Fruit fly (Drosophila melanogaster) whole organism, prepupa: Measurements from ENCODE around the gene CG31897.

Experiments
- CG11762 ChIP-seq: fragments of 200-800 bp; sonication (Bioruptor generic); optimal IDR thresholded peaks from 3 replicates; lab custom pipeline; 2016; ENCODE audit warnings: missing biosample characterization, missing genetic modification characterization; ENCODE audit not compliant: insufficient read depth
- CG1621 ChIP-seq: fragments of 200-800 bp; sonication (Bioruptor generic); optimal IDR thresholded peaks from 3 replicates; lab custom pipeline; 2018; ENCODE audit warnings: missing biosample characterization, mild to moderate bottlenecking, missing genetic modification characterization
- CG7368 ChIP-seq: fragments of 200-800 bp; sonication (Bioruptor generic); optimal IDR thresholded peaks from 3 replicates; lab custom pipeline; 2016; ENCODE audit warnings: missing biosample characterization, missing genetic modification characterization
- CG9139 ChIP-seq: fragments of 200-800 bp; sonication (Bioruptor generic); optimal IDR thresholded peaks from 3 replicates; lab custom pipeline; 2017; ENCODE audit warnings: missing biosample characterization, mild to moderate bottlenecking, missing genetic modification characterization
- OdsH ChIP-seq: fragments of 200-800 bp; sonication (Bioruptor generic); optimal IDR thresholded peaks from 3 replicates; lab custom pipeline; 2016; ENCODE audit warnings: missing biosample characterization, missing genetic modification characterization
- Sox102F ChIP-seq: fragments of 200-800 bp; sonication (Bioruptor generic); optimal IDR thresholded peaks from 2 replicates; lab custom pipeline; 2016; ENCODE audit warnings: missing biosample characterization, mild to moderate bottlenecking, missing genetic modification characterization
- dac ChIP-seq: fragments of 200-800 bp; sonication (Bioruptor generic); optimal IDR thresholded peaks from 2 replicates; lab custom pipeline; 2017; ENCODE audit warnings: missing biosample characterization, mild to moderate bottlenecking, missing genetic modification characterization
- esn ChIP-seq: fragments of 200-800 bp; sonication (Bioruptor generic); optimal IDR thresholded peaks from 2 replicates; lab custom pipeline; 2016; ENCODE audit warnings: missing biosample characterization, mild to moderate bottlenecking, missing genetic modification characterization, moderate library complexity
- fd59A ChIP-seq: fragments of 200-800 bp; sonication (Bioruptor generic); optimal IDR thresholded peaks from 2 replicates; lab custom pipeline; 2017; ENCODE audit warnings: missing biosample characterization, mild to moderate bottlenecking, missing genetic modification characterization, missing genetic modification reagents
- lz ChIP-seq: fragments of 200-800 bp; sonication (Bioruptor generic); optimal IDR thresholded peaks from 3 replicates; lab custom pipeline; 2016; ENCODE audit warnings: missing biosample characterization, missing genetic modification characterization
- net ChIP-seq: fragments of 200-800 bp; sonication (Bioruptor generic); optimal IDR thresholded peaks from 3 replicates; lab custom pipeline; 2016; ENCODE audit warnings: missing biosample characterization, missing genetic modification characterization
- vri ChIP-seq: fragments of 200-800 bp; sonication (Bioruptor generic); optimal IDR thresholded peaks from 3 replicates; lab custom pipeline; 2016; ENCODE audit warnings: missing biosample characterization, mild to moderate bottlenecking, missing genetic modification characterization

DNA sequence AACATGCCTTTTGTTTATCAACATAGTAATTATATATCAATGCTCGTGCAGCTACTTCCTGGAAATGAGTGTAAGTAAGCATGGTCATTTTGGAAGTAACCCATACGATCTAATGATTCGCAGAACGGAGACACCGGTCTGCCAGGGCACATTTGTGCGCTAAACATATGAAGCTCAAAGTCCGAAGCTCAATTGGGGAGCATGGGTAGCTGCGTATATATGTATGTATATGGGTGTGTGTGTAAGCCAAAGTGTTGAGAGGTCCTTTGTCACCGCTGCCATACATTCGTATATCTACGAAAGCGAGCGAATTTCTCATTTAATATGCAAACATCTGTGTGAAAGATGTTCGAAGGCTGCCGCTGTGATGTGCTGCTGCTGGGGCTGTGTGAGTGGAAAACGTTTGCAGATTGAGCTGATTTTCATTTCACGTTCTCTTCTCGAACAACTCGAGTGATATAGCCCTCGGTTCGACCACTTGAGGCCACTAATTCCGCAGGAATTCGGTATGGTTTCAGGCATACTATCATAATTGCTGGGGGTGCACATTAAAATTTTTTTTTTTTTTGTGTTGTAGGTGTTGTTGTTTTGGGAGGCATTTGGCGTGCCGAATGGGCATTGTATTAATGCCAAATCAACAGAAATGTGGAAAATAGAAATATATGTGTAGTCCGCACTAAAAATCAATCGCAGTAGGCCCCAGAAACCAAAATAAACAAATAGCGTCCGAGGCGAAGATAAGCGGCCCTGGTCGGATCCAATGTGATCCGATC, 23.9 kb upstream of the CG31897 start:
- no peak for TF ChIP-seq esn (GFP tag; lab: Kevin White, UChicago)
- no peak for TF ChIP-seq net
- peak; percentile 38 for TF ChIP-seq CG9139 (GFP tag; lab: Kevin White, UChicago)
- no peak for TF ChIP-seq CG7368 (GFP tag; lab: Kevin White, UChicago)
- no peak for TF ChIP-seq dac (GFP tag; lab: Kevin White, UChicago)
- TF ChIP-seq lz (GFP tag; lab: Kevin White, UChicago): no peak
- no peak for TF ChIP-seq OdsH (GFP tag; lab: Kevin White, UChicago)
- TF ChIP-seq vri: no peak
- TF ChIP-seq CG1621 (tag; lab: Kevin White, UChicago): no peak
- TF ChIP-seq fd59A (GFP tag; lab: Kevin White, UChicago): no peak
- TF ChIP-seq CG11762 (GFP tag; lab: Kevin White, UChicago): no peak
- TF ChIP-seq Sox102F (GFP tag; lab: Kevin White, UChicago): no peak
